Worm (Caenorhabditis elegans) whole organism, L3 larva: ENCODE measurements around the gene CC8.2.

ENCODE experiments used
- ZK546.5 ChIP-seq: sonication (generic microtip); optimal IDR thresholded peaks from 2 replicates; lab custom pipeline; 2017; ENCODE audit warnings: missing biosample characterization, missing genetic modification characterization
- aly-2 ChIP-seq: fragments of 150-350 bp; optimal IDR thresholded peaks from 2 replicates; lab custom pipeline; 2014; ENCODE audit warnings: missing biosample characterization, missing genetic modification characterization
- ama-1 ChIP-seq: fragments of 150-350 bp; optimal IDR thresholded peaks from 2 replicates; lab custom pipeline; 2018
- ceh-16 ChIP-seq: sonication (generic microtip); optimal IDR thresholded peaks from 2 replicates; lab custom pipeline; 2017; ENCODE audit warnings: missing biosample characterization, missing genetic modification characterization
- ceh-28 ChIP-seq: fragments of 150-350 bp; optimal IDR thresholded peaks from 2 replicates; lab custom pipeline; 2014; ENCODE audit warnings: missing biosample characterization, missing genetic modification reagents, missing genetic modification characterization
- ceh-82 ChIP-seq: fragments of 150-350 bp; optimal IDR thresholded peaks from 2 replicates; lab custom pipeline; 2014; ENCODE audit warnings: missing biosample characterization, missing genetic modification characterization
- ceh-9 ChIP-seq: sonication (generic microtip); optimal IDR thresholded peaks from 2 replicates; lab custom pipeline; 2018; ENCODE audit warnings: missing biosample characterization, missing genetic modification characterization
- egl-27 ChIP-seq: sonication (generic microtip); optimal IDR thresholded peaks from 4 replicates; lab custom pipeline; 2017; ENCODE audit warnings: missing biosample characterization, missing genetic modification reagents, missing genetic modification characterization
- egl-5 ChIP-seq: fragments of 150-350 bp; optimal IDR thresholded peaks from 2 replicates; lab custom pipeline; 2017; ENCODE audit warnings: missing biosample characterization, missing genetic modification reagents, missing genetic modification characterization, inconsistent platforms
- elt-1 ChIP-seq: fragments of 150-350 bp; optimal IDR thresholded peaks from 2 replicates; lab custom pipeline; 2014; ENCODE audit warnings: missing biosample characterization, missing genetic modification characterization
- elt-3 ChIP-seq, 3 experiments: fragments of 150-350 bp in 1 of 3; sonication (generic microtip) in 2 of 3; optimal IDR thresholded peaks; 2 replicates in 2 of 3; 4 replicates in 1 of 3; lab custom pipeline; 2014 to 2017; ENCODE audit warnings: missing biosample characterization in 3 of 3, missing genetic modification characterization in 3 of 3
- eor-1 ChIP-seq, 2 experiments: fragments of 150-350 bp; optimal IDR thresholded peaks; 2 replicates each; lab custom pipeline; 2014 to 2018; ENCODE audit warnings: missing biosample characterization in 2 of 2, missing genetic modification characterization in 2 of 2
- fkh-10 ChIP-seq: sonication (generic microtip); optimal IDR thresholded peaks from 2 replicates; lab custom pipeline; 2017; ENCODE audit warnings: missing biosample characterization, missing genetic modification reagents, missing genetic modification characterization
- fkh-2 ChIP-seq: fragments of 150-350 bp; optimal IDR thresholded peaks from 2 replicates; lab custom pipeline; 2014; ENCODE audit warnings: missing biosample characterization, missing genetic modification reagents, missing genetic modification characterization
- hmg-11 ChIP-seq: sonication (generic microtip); optimal IDR thresholded peaks from 2 replicates; lab custom pipeline; 2016; ENCODE audit warnings: missing genetic modification characterization, missing compliant biosample characterization
- lin-39 ChIP-seq: fragments of 150-350 bp; optimal IDR thresholded peaks from 2 replicates; lab custom pipeline; 2018; ENCODE audit warnings: missing biosample characterization, missing genetic modification reagents, missing genetic modification characterization
- lsy-12 ChIP-seq: sonication (generic microtip); optimal IDR thresholded peaks from 2 replicates; lab custom pipeline; 2016; ENCODE audit warnings: mild to moderate bottlenecking, missing genetic modification characterization, missing compliant biosample characterization
- mdl-1 ChIP-seq: fragments of 150-350 bp; optimal IDR thresholded peaks from 2 replicates; lab custom pipeline; 2014; ENCODE audit warnings: missing biosample characterization, missing genetic modification characterization
- mml-1 ChIP-seq: fragments of 150-350 bp; sonication (generic microtip); optimal IDR thresholded peaks from 3 replicates; lab custom pipeline; 2014; ENCODE audit warnings: missing biosample characterization, missing genetic modification characterization
- nfya-1 ChIP-seq: sonication (generic microtip); optimal IDR thresholded peaks from 2 replicates; lab custom pipeline; 2017; ENCODE audit warnings: missing genetic modification characterization, mild to moderate bottlenecking, missing compliant biosample characterization, antibody characterized with exemption, moderate library complexity; ENCODE audit not compliant: insufficient read depth
- nhr-23 ChIP-seq: fragments of 150-350 bp; optimal IDR thresholded peaks from 2 replicates; lab custom pipeline; 2014; ENCODE audit warnings: missing biosample characterization, missing genetic modification reagents, missing genetic modification characterization
- nhr-25 ChIP-seq: sonication (generic microtip); optimal IDR thresholded peaks from 2 replicates; lab custom pipeline; 2017; ENCODE audit warnings: missing biosample characterization, missing genetic modification characterization
- nhr-28 ChIP-seq: fragments of 150-350 bp; optimal IDR thresholded peaks from 2 replicates; lab custom pipeline; 2014; ENCODE audit warnings: missing biosample characterization, missing genetic modification characterization
- nhr-43 ChIP-seq: sonication (generic microtip); optimal IDR thresholded peaks from 2 replicates; lab custom pipeline; 2016; ENCODE audit warnings: mild to moderate bottlenecking, missing genetic modification characterization, missing compliant biosample characterization; ENCODE audit not compliant: poor library complexity, severe bottlenecking
- nhr-67 ChIP-seq: fragments of 150-350 bp; optimal IDR thresholded peaks from 2 replicates; lab custom pipeline; 2014; ENCODE audit warnings: missing biosample characterization, missing genetic modification characterization
- pha-4 ChIP-seq: fragments of 150-350 bp; optimal IDR thresholded peaks from 2 replicates; lab custom pipeline; 2014; ENCODE audit warnings: missing biosample characterization, missing genetic modification reagents, missing genetic modification characterization
- sea-2 ChIP-seq: fragments of 150-350 bp; sonication (generic microtip); optimal IDR thresholded peaks from 4 replicates; lab custom pipeline; 2014; ENCODE audit warnings: missing biosample characterization, missing genetic modification reagents, missing genetic modification characterization
- skn-1 ChIP-seq: fragments of 150-350 bp; optimal IDR thresholded peaks from 2 replicates; lab custom pipeline; 2014; ENCODE audit warnings: missing biosample characterization, missing genetic modification characterization
- snpc-4 ChIP-seq: fragments of 150-350 bp; optimal IDR thresholded peaks from 2 replicates; lab custom pipeline; 2014; ENCODE audit warnings: missing biosample characterization, missing genetic modification characterization
- unc-39 ChIP-seq: sonication (generic microtip); optimal IDR thresholded peaks from 4 replicates; lab custom pipeline; 2017; ENCODE audit warnings: missing biosample characterization, missing genetic modification characterization
- unc-62 ChIP-seq: fragments of 150-350 bp; sonication (generic microtip); optimal IDR thresholded peaks from 4 replicates; lab custom pipeline; 2014; ENCODE audit warnings: missing biosample characterization, missing genetic modification reagents, missing genetic modification characterization
- ztf-11 ChIP-seq: fragments of 150-350 bp; optimal IDR thresholded peaks from 2 replicates; lab custom pipeline; 2014; ENCODE audit warnings: missing biosample characterization, missing genetic modification characterization
- ztf-4 ChIP-seq: fragments of 150-350 bp; optimal IDR thresholded peaks from 2 replicates; lab custom pipeline; 2014; ENCODE audit warnings: missing biosample characterization, missing genetic modification characterization

The CC8.2 gene

DNA sequence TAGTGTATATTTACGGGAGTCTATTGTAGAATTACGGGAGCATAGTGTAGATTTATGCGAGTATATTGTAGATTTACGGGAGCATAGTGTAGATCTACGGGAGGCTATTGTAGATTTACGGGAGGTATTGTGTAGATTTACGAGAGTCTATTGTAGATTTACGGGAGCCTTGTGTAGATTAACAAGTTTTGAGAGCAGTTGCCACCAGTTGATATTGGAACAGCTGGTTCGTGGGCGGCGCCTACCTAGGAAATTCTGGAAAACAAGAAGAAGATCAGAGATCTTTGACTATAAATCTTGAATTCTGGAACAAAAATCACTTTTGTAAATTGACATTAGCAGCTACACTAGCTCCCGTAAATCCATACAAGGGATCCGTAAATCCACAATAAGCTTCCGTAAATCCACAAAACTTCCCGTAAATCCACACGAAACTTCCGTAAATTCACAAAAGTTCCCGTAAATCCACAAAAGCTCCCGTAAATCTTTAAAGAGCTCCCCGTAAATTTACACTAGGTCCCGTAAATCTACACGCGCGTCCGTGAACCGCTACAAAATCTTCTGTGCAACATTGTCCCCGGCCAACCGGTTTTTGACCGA is 4.4 kb upstream of the CC8.2 start:
- no peak for TF ChIP-seq nhr-43 (tag; lab: Kevin White, UChicago)
- TF ChIP-seq ceh-82 (tag; lab: Kevin White, UChicago), result no peak
- TF ChIP-seq nhr-28 (tag; lab: Kevin White, UChicago), result no peak
- no peak for TF ChIP-seq ztf-4
- no peak for TF ChIP-seq skn-1 (tag; lab: Kevin White, UChicago)

DNA sequence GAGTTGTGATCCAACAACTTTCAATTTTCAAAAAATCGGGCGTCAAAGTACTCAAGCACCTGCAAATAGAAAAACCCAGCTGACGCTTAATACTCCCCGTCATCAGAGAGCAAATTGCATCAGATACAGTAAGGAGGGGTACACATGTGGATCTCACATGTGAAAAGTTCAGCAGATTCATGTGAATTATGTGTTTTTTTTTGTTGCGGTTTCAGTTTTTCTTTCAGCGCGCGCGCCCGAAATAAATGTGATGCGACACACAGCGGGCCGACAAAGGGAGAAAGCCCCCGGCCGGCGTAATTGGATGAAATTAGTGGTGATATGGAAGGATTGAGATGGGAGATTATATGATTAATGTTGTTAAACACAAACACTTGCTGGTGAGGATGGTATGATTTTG is 3.7 kb upstream of the CC8.2 start:
- peak; percentile 68 for TF ChIP-seq nhr-43 (tag; lab: Kevin White, UChicago)
- no peak for TF ChIP-seq skn-1 (tag; lab: Kevin White, UChicago)
- no peak for TF ChIP-seq egl-27 (tag; lab: Kevin White, UChicago)
- TF ChIP-seq ama-1 (lab: Kevin White, UChicago), result no peak
- no peak for TF ChIP-seq ceh-16 (tag; lab: Kevin White, UChicago)
- TF ChIP-seq nhr-25 (tag; lab: Kevin White, UChicago), result peak; percentile 17
- TF ChIP-seq ceh-28 (tag; lab: Kevin White, UChicago), result no peak
- peak; percentile 11 for TF ChIP-seq nfya-1 (tag; lab: Kevin White, UChicago)
- TF ChIP-seq fkh-2 (tag; lab: Kevin White, UChicago), result no peak
- TF ChIP-seq unc-62, result no peak
- TF ChIP-seq mml-1, result peak; percentile 50
- TF ChIP-seq sea-2 (GFP tag; lab: Kevin White, UChicago), result no peak
- TF ChIP-seq pha-4 (tag; lab: Kevin White, UChicago), result peak; percentile 15
- TF ChIP-seq unc-39 (tag; lab: Kevin White, UChicago), result no peak
- no peak for TF ChIP-seq hmg-11
- peak; percentile 41 for TF ChIP-seq nhr-23 (tag; lab: Kevin White, UChicago)
- TF ChIP-seq lin-39 (tag; lab: Kevin White, UChicago), result no peak
- TF ChIP-seq fkh-10, result no peak

- no peak for TF ChIP-seq elt-3 (tag; optimal IDR thresholded peaks at IDR 0.05; lab: Kevin White, UChicago)
- TF ChIP-seq eor-1 (tag; optimal IDR thresholded peaks at IDR 0.05; lab: Kevin White, UChicago), result no peak
- peak; percentile 33 for TF ChIP-seq nhr-25 (tag; lab: Kevin White, UChicago)
- no peak for TF ChIP-seq elt-1 (tag; lab: Kevin White, UChicago)
- TF ChIP-seq nfya-1 (tag; lab: Kevin White, UChicago), result peak; percentile 54
- peak; percentile 45 for TF ChIP-seq lin-39 (tag; lab: Kevin White, UChicago)
- TF ChIP-seq ZK546.5 (tag; lab: Kevin White, UChicago), result no peak
- no peak for TF ChIP-seq ceh-9
- no peak for TF ChIP-seq snpc-4
- TF ChIP-seq nhr-67 (tag; lab: Kevin White, UChicago), result no peak
- no peak for TF ChIP-seq lsy-12 (tag; lab: Kevin White, UChicago)
- TF ChIP-seq egl-5 (tag; lab: Kevin White, UChicago), result no peak
- no peak for TF ChIP-seq mdl-1 (tag; lab: Kevin White, UChicago)
- TF ChIP-seq ztf-11 (tag; lab: Kevin White, UChicago), result no peak
- no peak for TF ChIP-seq aly-2 (tag; lab: Kevin White, UChicago)
- TF ChIP-seq ceh-28 (tag; lab: Kevin White, UChicago), result no peak
Measured at ce11 chrIV:3647551-3647950, 933 bp downstream of the CC8.2 start.

DNA sequence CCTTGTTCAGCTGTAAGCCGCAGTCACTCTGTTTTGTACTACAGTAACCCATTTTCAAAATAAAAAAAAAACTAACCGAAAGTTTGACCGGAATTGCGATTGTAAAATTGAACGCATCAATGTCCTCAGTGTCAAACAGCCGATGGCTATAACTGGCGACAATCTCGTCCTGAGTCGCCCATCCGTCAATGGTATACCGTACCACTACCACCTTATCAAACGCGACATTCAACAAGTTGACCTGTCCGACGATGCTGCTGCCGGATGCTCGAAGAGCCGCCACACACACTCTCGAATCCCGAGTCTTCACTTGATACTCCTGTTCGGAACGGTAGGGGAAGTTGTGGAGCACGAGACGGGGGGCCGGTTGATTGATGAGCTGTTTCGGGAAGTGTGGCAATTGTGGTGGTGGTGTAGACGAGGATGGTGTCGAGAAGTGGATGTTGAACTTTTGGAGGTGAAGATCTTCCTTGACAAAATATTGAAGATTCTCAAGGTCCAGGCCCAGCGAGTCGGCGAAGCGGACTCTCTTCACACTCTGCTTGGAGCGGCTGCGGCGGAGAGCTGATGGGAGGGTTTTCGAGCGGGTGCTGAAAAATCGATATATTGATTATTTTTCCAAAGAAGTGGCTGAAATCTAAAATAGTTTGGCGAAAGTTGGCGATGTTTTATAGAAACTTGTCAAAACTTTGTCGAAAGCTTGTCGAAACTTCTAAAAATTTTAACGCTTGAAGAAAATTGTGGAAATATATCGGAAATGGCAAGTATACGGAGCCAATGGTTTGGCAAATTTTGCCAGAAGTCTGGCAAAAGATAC is 1.9 kb downstream of the CC8.2 start:
- TF ChIP-seq ama-1 (lab: Kevin White, UChicago), result peak; percentile 69
- no peak for TF ChIP-seq lsy-12 (tag; lab: Kevin White, UChicago)
- TF ChIP-seq ceh-9, result no peak
- peak; percentile 66 for TF ChIP-seq ceh-28 (tag; lab: Kevin White, UChicago)
- TF ChIP-seq, all 47 proteins: peak for 2
